Worm (Caenorhabditis elegans) whole organism, L1 larva: ENCODE results near the gene myo-3.
A peak's percentile ranks its signal among the peaks of the same experiment; 100 is the strongest.

Source experiments
- blmp-1 ChIP-seq: fragments of 150-350 bp; optimal IDR thresholded peaks from 2 replicates; lab custom pipeline; 2014; ENCODE audit warnings: missing biosample characterization, missing genetic modification characterization
- ceh-90 ChIP-seq: sonication (generic microtip); optimal IDR thresholded peaks from 2 replicates; lab custom pipeline; 2016; ENCODE audit warnings: missing genetic modification characterization, missing compliant biosample characterization
- dsc-1 ChIP-seq: sonication (generic microtip); optimal IDR thresholded peaks from 2 replicates; lab custom pipeline; 2016; ENCODE audit warnings: mild to moderate bottlenecking, missing genetic modification characterization, missing compliant biosample characterization
- efl-1 ChIP-seq, 4 experiments: fragments of 150-350 bp; optimal IDR thresholded peaks in 3 of 4; peaks in 1 of 4; 1 replicate in 1 of 4; 2 replicates in 3 of 4; lab custom pipeline; 2014; ENCODE audit warnings: missing biosample characterization in 2 of 4, missing genetic modification characterization in 2 of 4, missing genetic modification reagents in 2 of 4
- egl-13 ChIP-seq: sonication (generic microtip); optimal IDR thresholded peaks from 2 replicates; lab custom pipeline; 2016; ENCODE audit warnings: missing genotype, missing genetic modification reagents, missing genetic modification characterization, missing compliant biosample characterization
- elt-2 ChIP-seq: sonication (generic microtip); optimal IDR thresholded peaks from 2 replicates; lab custom pipeline; 2016; ENCODE audit warnings: missing genetic modification characterization, mild to moderate bottlenecking, inconsistent platforms, missing compliant biosample characterization, missing genetic modification reagents
- fkh-10 ChIP-seq: sonication (generic microtip); optimal IDR thresholded peaks from 2 replicates; lab custom pipeline; 2017; ENCODE audit warnings: missing biosample characterization, missing genetic modification reagents, missing genetic modification characterization
- fkh-4 ChIP-seq: sonication (generic microtip); optimal IDR thresholded peaks from 2 replicates; lab custom pipeline; 2016; ENCODE audit warnings: missing compliant biosample characterization, missing genetic modification characterization, borderline replicate concordance
- fkh-8 ChIP-seq: sonication (generic microtip); optimal IDR thresholded peaks from 2 replicates; lab custom pipeline; 2016; ENCODE audit warnings: mild to moderate bottlenecking, missing genetic modification characterization, missing compliant biosample characterization
- isw-1 ChIP-seq: fragments of 200-800 bp; sonication (Bioruptor generic); IDR thresholded peaks from 2 replicates; pipeline ENCODE4 v1.3.6; 2022; ENCODE audit warnings: missing genetic modification characterization, missing compliant biosample characterization
- lin-14 ChIP-seq: fragments of 200-800 bp; sonication (Bioruptor generic); optimal IDR thresholded peaks from 2 replicates; lab custom pipeline; 2018; ENCODE audit warnings: mild to moderate bottlenecking, missing genetic modification characterization, moderate library complexity, missing compliant biosample characterization
- lsy-2 ChIP-seq, 2 experiments: fragments of 150-350 bp; optimal IDR thresholded peaks; 2 replicates each; lab custom pipeline; 2014; ENCODE audit warnings: missing biosample characterization in 2 of 2, missing genetic modification characterization in 2 of 2
- mab-9 ChIP-seq: fragments of 200-800 bp; sonication (Bioruptor generic); IDR thresholded peaks from 2 replicates; pipeline ENCODE4 v1.3.6; 2022; ENCODE audit warnings: missing genetic modification reagents, missing genetic modification characterization, missing compliant biosample characterization
- mdl-1 ChIP-seq, 2 experiments: fragments of 150-350 bp; optimal IDR thresholded peaks; 2 replicates each; lab custom pipeline; 2014 to 2017; ENCODE audit warnings: missing biosample characterization in 2 of 2, missing genetic modification characterization in 2 of 2, inconsistent platforms in 1 of 2
- mef-2 ChIP-seq: fragments of 150-350 bp; optimal IDR thresholded peaks from 2 replicates; lab custom pipeline; 2014; ENCODE audit warnings: missing biosample characterization, missing genetic modification characterization
- mep-1 ChIP-seq: fragments of 150-350 bp; optimal IDR thresholded peaks from 2 replicates; lab custom pipeline; 2014; ENCODE audit warnings: missing biosample characterization, missing genetic modification characterization
- nhr-20 ChIP-seq: sonication (generic microtip); optimal IDR thresholded peaks from 2 replicates; lab custom pipeline; 2016; ENCODE audit warnings: mild to moderate bottlenecking, missing genetic modification characterization, missing compliant biosample characterization
- nhr-71 ChIP-seq: sonication (generic microtip); optimal IDR thresholded peaks from 2 replicates; lab custom pipeline; 2016; ENCODE audit warnings: mild to moderate bottlenecking, missing genetic modification characterization, moderate library complexity, missing compliant biosample characterization
- nhr-85 ChIP-seq: sonication (generic microtip); peaks from one replicate; lab custom pipeline; 2016; ENCODE audit warnings: missing genetic modification characterization, inconsistent platforms, missing compliant biosample characterization
- nhr-90 ChIP-seq: sonication (generic microtip); optimal IDR thresholded peaks from 2 replicates; lab custom pipeline; 2016; ENCODE audit warnings: mild to moderate bottlenecking, missing genetic modification characterization, missing compliant biosample characterization; ENCODE audit not compliant: poor library complexity
- pax-3 ChIP-seq: fragments of 200-800 bp; sonication (Bioruptor generic); optimal IDR thresholded peaks from 2 replicates; lab custom pipeline; 2018; ENCODE audit warnings: mild to moderate bottlenecking, missing genetic modification characterization, moderate library complexity, missing compliant biosample characterization
- rnt-1 ChIP-seq: sonication (generic microtip); optimal IDR thresholded peaks from 2 replicates; lab custom pipeline; 2016; ENCODE audit warnings: mild to moderate bottlenecking, missing genetic modification characterization, moderate library complexity, missing compliant biosample characterization
- skn-1 ChIP-seq: fragments of 150-350 bp; optimal IDR thresholded peaks from 2 replicates; lab custom pipeline; 2014; ENCODE audit warnings: missing biosample characterization, missing genetic modification characterization
- snpc-4 ChIP-seq: fragments of 150-350 bp; optimal IDR thresholded peaks from 2 replicates; lab custom pipeline; 2014; ENCODE audit warnings: missing biosample characterization, missing genetic modification characterization
- unc-130 ChIP-seq: fragments of 150-350 bp; optimal IDR thresholded peaks from 2 replicates; lab custom pipeline; 2017; ENCODE audit warnings: missing biosample characterization, missing genetic modification characterization, inconsistent platforms
- unc-98 ChIP-seq: fragments of 200-800 bp; sonication (Bioruptor generic); IDR thresholded peaks from 2 replicates; pipeline ENCODE4 v1.3.6; 2022; ENCODE audit warnings: missing genetic modification characterization, missing compliant biosample characterization
- zag-1 ChIP-seq: fragments of 150-350 bp; optimal IDR thresholded peaks from 2 replicates; lab custom pipeline; 2014; ENCODE audit warnings: missing biosample characterization, missing genetic modification characterization
- zip-4 ChIP-seq: fragments of 200-800 bp; sonication (Bioruptor generic); optimal IDR thresholded peaks from 2 replicates; lab custom pipeline; 2018; ENCODE audit warnings: mild to moderate bottlenecking, missing genetic modification characterization, moderate library complexity, missing compliant biosample characterization

Gene myo-3

ce11 chrV:12269272-12269767, 35.2 kb upstream of the myo-3 start, which contains the start of gene twk-24:
Gene twk-24, minus strand, starts transcription at chrV:12269322.
- peak; percentile 8 for TF ChIP-seq mep-1 (tag; lab: Kevin White, UChicago)
- TF ChIP-seq nhr-20 (tag; lab: Kevin White, UChicago): no peak
- TF ChIP-seq blmp-1 (tag; lab: Kevin White, UChicago): no peak
- TF ChIP-seq unc-130 (tag; lab: Kevin White, UChicago): peak; percentile 14
- peak; percentile 72 for TF ChIP-seq lin-14 (GFP tag; lab: Kevin White, UChicago)
- TF ChIP-seq rnt-1 (tag; lab: Kevin White, UChicago): peak; percentile 51
- TF ChIP-seq nhr-71 (tag; lab: Kevin White, UChicago): peak; percentile 43
- no peak for TF ChIP-seq mab-9 (GFP tag; lab: Robert Waterston, UW)
- TF ChIP-seq efl-1 (optimal IDR thresholded peaks at IDR 0.05; lab: Kevin White, UChicago): peak in 1 of 2 experiments; percentile 0
- no peak for TF ChIP-seq efl-1 (GFP tag; optimal IDR thresholded peaks at IDR 0.05 in 1 of 2; lab: Kevin White, UChicago)

ce11 chrV:12263723-12264122, 29.6 kb upstream of the myo-3 start, which contains the start of gene ssp-35:
Gene ssp-35, minus strand, starts transcription at chrV:12263823.
- TF ChIP-seq lsy-2 (tag; optimal IDR thresholded peaks at IDR 0.05; lab: Kevin White, UChicago) (no peak), efl-1 (optimal IDR thresholded peaks at IDR 0.05; lab: Kevin White, UChicago) (no peak), efl-1 (GFP tag; optimal IDR thresholded peaks at IDR 0.05 in 1 of 2; lab: Kevin White, UChicago) (peak in 1 of 2 experiments; percentile 48), elt-2 (tag; lab: Kevin White, UChicago) (no peak)

- TF ChIP-seq isw-1 (GFP tag; lab: Robert Waterston, UW) (no peak), unc-98 (no peak), skn-1 (tag; lab: Kevin White, UChicago) (peak; percentile 48), zip-4 (GFP tag; lab: Kevin White, UChicago) (peak; percentile 75), nhr-90 (tag; lab: Kevin White, UChicago) (no peak), efl-1 (optimal IDR thresholded peaks at IDR 0.05; lab: Kevin White, UChicago) (no peak), efl-1 (GFP tag; optimal IDR thresholded peaks at IDR 0.05 in 1 of 2; lab: Kevin White, UChicago) (peak in 1 of 2 experiments; percentile 4), nhr-71 (tag; lab: Kevin White, UChicago) (peak; percentile 46)
Measured at ce11 chrV:12261377-12261776, 27.2 kb upstream of the myo-3 start, which contains the start of gene tbb-6. Gene tbb-6, plus strand, starts transcription at chrV:12261531.

ce11 chrV:12258922-12259321, 24.8 kb upstream of the myo-3 start, which contains the start of gene ugt-56:
Gene ugt-56, plus strand, starts transcription at chrV:12258982.
- TF ChIP-seq zag-1 (tag; lab: Kevin White, UChicago) (no peak), dsc-1 (tag; lab: Kevin White, UChicago) (peak; percentile 40), pax-3 (tag; lab: Kevin White, UChicago) (peak; percentile 28), unc-98 (no peak), mdl-1 (tag; optimal IDR thresholded peaks at IDR 0.05; lab: Kevin White, UChicago) (no peak), fkh-4 (tag; lab: Kevin White, UChicago) (no peak), fkh-8 (peak; percentile 13), nhr-90 (tag; lab: Kevin White, UChicago) (no peak), ceh-90 (tag; lab: Kevin White, UChicago) (no peak), fkh-10 (GFP tag; lab: Kevin White, UChicago) (no peak)

ce11 chrV:12256398-12256797, 22.3 kb upstream of the myo-3 start, which contains the start of gene ugt-55:
Gene ugt-55, plus strand, starts transcription at chrV:12256698.
- TF ChIP-seq nhr-85 (tag; lab: Kevin White, UChicago): peak; percentile 45
- no peak for TF ChIP-seq mab-9 (GFP tag; lab: Robert Waterston, UW)

- TF ChIP-seq egl-13 (tag; lab: Kevin White, UChicago) (no peak), mef-2 (tag; lab: Kevin White, UChicago) (no peak), snpc-4 (tag; lab: Kevin White, UChicago) (no peak)
Measured at ce11 chrV:12255343-12255742, 21.2 kb upstream of the myo-3 start, which contains the start of gene T04H1.12. Gene T04H1.12, plus strand, starts transcription at chrV:12255643.
